Worm (Caenorhabditis elegans) whole organism, L1 larva: ENCODE results near the gene vha-17.

ENCODE experiments used
- aly-2 ChIP-seq: fragments of 150-350 bp; optimal IDR thresholded peaks from 2 replicates; lab custom pipeline; 2014; ENCODE audit warnings: missing biosample characterization, missing genetic modification characterization
- ama-1 ChIP-seq: fragments of 150-350 bp; optimal IDR thresholded peaks from 2 replicates; lab custom pipeline; 2014
- blmp-1 ChIP-seq: fragments of 150-350 bp; optimal IDR thresholded peaks from 2 replicates; lab custom pipeline; 2014; ENCODE audit warnings: missing biosample characterization, missing genetic modification characterization
- fkh-10 ChIP-seq: sonication (generic microtip); optimal IDR thresholded peaks from 2 replicates; lab custom pipeline; 2017; ENCODE audit warnings: missing biosample characterization, missing genetic modification reagents, missing genetic modification characterization
- lin-13 ChIP-seq: fragments of 150-350 bp; optimal IDR thresholded peaks from 2 replicates; lab custom pipeline; 2014; ENCODE audit warnings: missing biosample characterization, missing genetic modification reagents, missing genetic modification characterization
- pqm-1 ChIP-seq: sonication (generic microtip); optimal IDR thresholded peaks from 3 replicates; lab custom pipeline; 2017; ENCODE audit warnings: missing biosample characterization, missing genetic modification characterization
- skn-1 ChIP-seq: fragments of 150-350 bp; optimal IDR thresholded peaks from 2 replicates; lab custom pipeline; 2014; ENCODE audit warnings: missing biosample characterization, missing genetic modification characterization
- unc-62 ChIP-seq: fragments of 150-350 bp; optimal IDR thresholded peaks from 2 replicates; lab custom pipeline; 2014; ENCODE audit warnings: missing biosample characterization, missing genetic modification reagents, missing genetic modification characterization
- ztf-11 ChIP-seq, 2 experiments: sonication (generic microtip); optimal IDR thresholded peaks; 2 replicates each; lab custom pipeline; 2016 to 2017; ENCODE audit warnings: missing genetic modification characterization in 2 of 2, missing biosample characterization in 1 of 2, missing compliant biosample characterization in 1 of 2

DNA sequence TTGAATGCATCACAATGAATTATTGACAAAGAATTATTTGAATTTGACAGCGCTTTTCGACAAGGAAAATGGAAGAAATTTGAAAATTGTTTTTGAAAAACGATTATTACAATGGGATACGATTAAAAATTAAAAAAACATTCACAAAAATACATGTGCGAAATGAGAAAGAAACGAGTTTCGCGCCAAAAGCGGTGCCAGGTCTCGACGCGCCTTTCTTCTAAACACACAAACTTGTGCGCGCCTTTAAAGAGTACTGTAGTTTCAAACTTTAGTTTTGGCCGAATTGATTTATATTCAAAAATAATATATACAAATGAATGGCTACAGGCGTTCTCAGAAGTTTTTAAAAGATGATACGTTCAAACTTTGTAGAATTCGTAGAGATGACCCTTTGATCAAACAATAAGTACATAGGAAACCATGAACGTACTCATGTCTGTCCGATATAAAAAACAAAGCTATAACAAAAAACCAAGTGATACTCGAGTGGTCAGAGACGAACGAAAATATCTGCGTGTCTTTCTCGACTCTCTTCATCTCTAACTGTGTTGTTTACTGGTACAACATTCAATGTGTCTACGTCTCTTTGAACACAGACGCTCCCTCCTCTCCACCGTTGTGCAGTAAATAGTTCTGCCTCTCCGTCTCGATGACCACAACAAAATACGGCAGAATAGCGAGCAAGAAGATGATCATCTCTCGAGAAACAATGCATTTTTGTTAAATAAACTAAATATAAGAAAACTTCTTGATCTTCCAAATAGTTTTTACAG, 46.4 kb downstream of the vha-17 start:
- TF ChIP-seq ama-1 (lab: Kevin White, UChicago) = no peak
- no peak for TF ChIP-seq pqm-1
- TF ChIP-seq unc-62 (GFP tag; lab: Kevin White, UChicago) = no peak
- no peak for TF ChIP-seq skn-1 (tag; lab: Kevin White, UChicago)
- TF ChIP-seq blmp-1 (tag; lab: Kevin White, UChicago) = no peak
- TF ChIP-seq aly-2 (tag; lab: Kevin White, UChicago) = no peak
- no peak for TF ChIP-seq ztf-11 (tag; optimal IDR thresholded peaks at IDR 0.05; lab: Kevin White, UChicago)
- no peak for TF ChIP-seq lin-13 (GFP tag; lab: Kevin White, UChicago)
- no peak for TF ChIP-seq fkh-10 (GFP tag; lab: Kevin White, UChicago)
